Worm (Caenorhabditis elegans) whole organism, L1 larva: ENCODE data around the gene sid-5.

Experiments used
- F16B12.6 ChIP-seq: fragments of 150-350 bp; optimal IDR thresholded peaks from 2 replicates; lab custom pipeline; 2014; ENCODE audit warnings: missing biosample characterization, missing genetic modification characterization
- aha-1 ChIP-seq: fragments of 150-350 bp; optimal IDR thresholded peaks from 2 replicates; lab custom pipeline; 2014; ENCODE audit warnings: missing biosample characterization, missing genetic modification characterization
- alr-1 ChIP-seq: fragments of 200-800 bp; sonication (Bioruptor generic); optimal IDR thresholded peaks from 2 replicates; lab custom pipeline; 2018; ENCODE audit warnings: borderline replicate concordance, mild to moderate bottlenecking, missing genetic modification characterization, missing compliant biosample characterization
- aly-2 ChIP-seq: fragments of 150-350 bp; optimal IDR thresholded peaks from 2 replicates; lab custom pipeline; 2014; ENCODE audit warnings: missing biosample characterization, missing genetic modification characterization
- blmp-1 ChIP-seq: fragments of 150-350 bp; optimal IDR thresholded peaks from 2 replicates; lab custom pipeline; 2014; ENCODE audit warnings: missing biosample characterization, missing genetic modification characterization
- ceh-8 ChIP-seq: fragments of 200-800 bp; sonication (Bioruptor generic); optimal IDR thresholded peaks from 2 replicates; lab custom pipeline; 2018; ENCODE audit warnings: mild to moderate bottlenecking, missing genetic modification characterization, moderate library complexity, missing compliant biosample characterization
- ceh-82 ChIP-seq, 3 experiments: fragments of 150-350 bp in 1 of 3; sonication (generic microtip) in 2 of 3; optimal IDR thresholded peaks; 2 replicates each; lab custom pipeline; 2014 to 2017; ENCODE audit warnings: missing biosample characterization in 3 of 3, missing genetic modification characterization in 3 of 3
- ceh-90 ChIP-seq: sonication (generic microtip); optimal IDR thresholded peaks from 2 replicates; lab custom pipeline; 2016; ENCODE audit warnings: missing genetic modification characterization, missing compliant biosample characterization
- dsc-1 ChIP-seq: sonication (generic microtip); optimal IDR thresholded peaks from 2 replicates; lab custom pipeline; 2016; ENCODE audit warnings: mild to moderate bottlenecking, missing genetic modification characterization, missing compliant biosample characterization
- efl-1 ChIP-seq, 4 experiments: fragments of 150-350 bp; optimal IDR thresholded peaks in 3 of 4; peaks in 1 of 4; 1 replicate in 1 of 4; 2 replicates in 3 of 4; lab custom pipeline; 2014; ENCODE audit warnings: missing biosample characterization in 2 of 4, missing genetic modification characterization in 2 of 4, missing genetic modification reagents in 2 of 4
- egl-27 ChIP-seq, 2 experiments: fragments of 150-350 bp in 1 of 2; sonication (generic microtip); optimal IDR thresholded peaks; 3 replicates each; lab custom pipeline; 2017 to 2018; ENCODE audit warnings: missing biosample characterization in 2 of 2, missing genetic modification characterization in 2 of 2, missing genetic modification reagents in 2 of 2
- elt-2 ChIP-seq: sonication (generic microtip); optimal IDR thresholded peaks from 2 replicates; lab custom pipeline; 2016; ENCODE audit warnings: missing genetic modification characterization, mild to moderate bottlenecking, inconsistent platforms, missing compliant biosample characterization, missing genetic modification reagents
- ets-5 ChIP-seq: fragments of 200-800 bp; sonication (Bioruptor generic); IDR thresholded peaks from 2 replicates; pipeline ENCODE4 v1.3.6; 2022; ENCODE audit warnings: missing genetic modification characterization, missing compliant biosample characterization
- fkh-10 ChIP-seq: sonication (generic microtip); optimal IDR thresholded peaks from 2 replicates; lab custom pipeline; 2017; ENCODE audit warnings: missing biosample characterization, missing genetic modification reagents, missing genetic modification characterization
- fos-1 ChIP-seq: fragments of 150-350 bp; optimal IDR thresholded peaks from 2 replicates; lab custom pipeline; 2014; ENCODE audit warnings: missing biosample characterization, missing genetic modification characterization
- hlh-17 ChIP-seq: fragments of 200-800 bp; sonication (Bioruptor generic); optimal IDR thresholded peaks from 2 replicates; lab custom pipeline; 2018; ENCODE audit warnings: missing genetic modification characterization, mild to moderate bottlenecking, missing compliant biosample characterization, moderate library complexity, borderline replicate concordance
- irx-1 ChIP-seq: sonication (generic microtip); optimal IDR thresholded peaks from 2 replicates; lab custom pipeline; 2016; ENCODE audit warnings: missing genetic modification characterization, missing compliant biosample characterization
- lin-14 ChIP-seq: fragments of 200-800 bp; sonication (Bioruptor generic); optimal IDR thresholded peaks from 2 replicates; lab custom pipeline; 2018; ENCODE audit warnings: mild to moderate bottlenecking, missing genetic modification characterization, moderate library complexity, missing compliant biosample characterization
- lin-35 ChIP-seq, 2 experiments: fragments of 150-350 bp; optimal IDR thresholded peaks; 2 replicates each; lab custom pipeline; 2014; ENCODE audit warnings: missing biosample characterization in 2 of 2, missing genetic modification characterization in 2 of 2, missing genetic modification reagents in 2 of 2
- lir-3 ChIP-seq: sonication (generic microtip); optimal IDR thresholded peaks from 2 replicates; lab custom pipeline; 2016; ENCODE audit warnings: mild to moderate bottlenecking, missing genetic modification characterization, moderate library complexity, missing compliant biosample characterization; ENCODE audit not compliant: poor library complexity
- lsy-2 ChIP-seq, 2 experiments: fragments of 150-350 bp; optimal IDR thresholded peaks; 2 replicates each; lab custom pipeline; 2014; ENCODE audit warnings: missing biosample characterization in 2 of 2, missing genetic modification characterization in 2 of 2
- mab-9 ChIP-seq: fragments of 200-800 bp; sonication (Bioruptor generic); IDR thresholded peaks from 2 replicates; pipeline ENCODE4 v1.3.6; 2022; ENCODE audit warnings: missing genetic modification reagents, missing genetic modification characterization, missing compliant biosample characterization
- nhr-12 ChIP-seq: sonication (generic microtip); optimal IDR thresholded peaks from 2 replicates; lab custom pipeline; 2017; ENCODE audit warnings: missing biosample characterization, missing genetic modification characterization
- nhr-28 ChIP-seq: fragments of 150-350 bp; optimal IDR thresholded peaks from 2 replicates; lab custom pipeline; 2014; ENCODE audit warnings: missing biosample characterization, missing genetic modification characterization
- nhr-47 ChIP-seq: sonication (generic microtip); optimal IDR thresholded peaks from 2 replicates; lab custom pipeline; 2016; ENCODE audit warnings: mild to moderate bottlenecking, missing genetic modification characterization, moderate library complexity, missing compliant biosample characterization
- nhr-71 ChIP-seq: sonication (generic microtip); optimal IDR thresholded peaks from 2 replicates; lab custom pipeline; 2016; ENCODE audit warnings: mild to moderate bottlenecking, missing genetic modification characterization, moderate library complexity, missing compliant biosample characterization
- nhr-84 ChIP-seq: sonication (generic microtip); optimal IDR thresholded peaks from 2 replicates; lab custom pipeline; 2017; ENCODE audit warnings: missing biosample characterization, missing genetic modification characterization
- nhr-85 ChIP-seq: sonication (generic microtip); peaks from one replicate; lab custom pipeline; 2016; ENCODE audit warnings: missing genetic modification characterization, inconsistent platforms, missing compliant biosample characterization
- nhr-90 ChIP-seq: sonication (generic microtip); optimal IDR thresholded peaks from 2 replicates; lab custom pipeline; 2016; ENCODE audit warnings: mild to moderate bottlenecking, missing genetic modification characterization, missing compliant biosample characterization; ENCODE audit not compliant: poor library complexity
- pag-3 ChIP-seq: sonication (generic microtip); optimal IDR thresholded peaks from 2 replicates; lab custom pipeline; 2017; ENCODE audit warnings: missing genetic modification characterization, mild to moderate bottlenecking, missing compliant biosample characterization, antibody characterized with exemption, borderline replicate concordance; ENCODE audit not compliant: insufficient read depth
- pax-3 ChIP-seq: fragments of 200-800 bp; sonication (Bioruptor generic); optimal IDR thresholded peaks from 2 replicates; lab custom pipeline; 2018; ENCODE audit warnings: mild to moderate bottlenecking, missing genetic modification characterization, moderate library complexity, missing compliant biosample characterization
- rnt-1 ChIP-seq: sonication (generic microtip); optimal IDR thresholded peaks from 2 replicates; lab custom pipeline; 2016; ENCODE audit warnings: mild to moderate bottlenecking, missing genetic modification characterization, moderate library complexity, missing compliant biosample characterization
- snu-23 ChIP-seq: sonication (generic microtip); optimal IDR thresholded peaks from 2 replicates; lab custom pipeline; 2016; ENCODE audit warnings: missing genetic modification characterization, missing compliant biosample characterization
- tbx-2 ChIP-seq: sonication (generic microtip); optimal IDR thresholded peaks from 2 replicates; lab custom pipeline; 2016; ENCODE audit warnings: missing genetic modification characterization, missing compliant biosample characterization
- tlp-1 ChIP-seq: fragments of 150-350 bp; optimal IDR thresholded peaks from 2 replicates; lab custom pipeline; 2014; ENCODE audit warnings: missing biosample characterization, missing genetic modification characterization
- unc-130 ChIP-seq: fragments of 150-350 bp; optimal IDR thresholded peaks from 2 replicates; lab custom pipeline; 2017; ENCODE audit warnings: missing biosample characterization, missing genetic modification characterization, inconsistent platforms
- unc-30 ChIP-seq: sonication (generic microtip); optimal IDR thresholded peaks from 2 replicates; lab custom pipeline; 2017; ENCODE audit warnings: missing biosample characterization, missing genetic modification characterization
- unc-62 ChIP-seq: fragments of 150-350 bp; optimal IDR thresholded peaks from 2 replicates; lab custom pipeline; 2014; ENCODE audit warnings: missing biosample characterization, missing genetic modification reagents, missing genetic modification characterization
- vab-15 ChIP-seq: sonication (generic microtip); optimal IDR thresholded peaks from 2 replicates; lab custom pipeline; 2017; ENCODE audit warnings: missing genotype, mild to moderate bottlenecking, missing genetic modification characterization, missing compliant biosample characterization
- zip-4 ChIP-seq: fragments of 200-800 bp; sonication (Bioruptor generic); optimal IDR thresholded peaks from 2 replicates; lab custom pipeline; 2018; ENCODE audit warnings: mild to moderate bottlenecking, missing genetic modification characterization, moderate library complexity, missing compliant biosample characterization
- ztf-4 ChIP-seq: fragments of 150-350 bp; optimal IDR thresholded peaks from 2 replicates; lab custom pipeline; 2014; ENCODE audit warnings: missing biosample characterization, missing genetic modification characterization

Gene sid-5

ce11 chrX:6885227-6885853 is 19.2 kb upstream of the sid-5 start, which contains the start of gene F41C6.7:
F41C6.7 (minus strand) TSS chrX:6885277.
- TF ChIP-seq elt-2 (tag; lab: Kevin White, UChicago) = peak; percentile 71
- TF ChIP-seq lin-35 (GFP tag; optimal IDR thresholded peaks at IDR 0.05; lab: Kevin White, UChicago) = peak in 1 of 2 experiments; percentile 3
- TF ChIP-seq ets-5 = no peak
- TF ChIP-seq, all 84 proteins: peak for 2

- no peak for TF ChIP-seq ets-5
- TF ChIP-seq fkh-10 (GFP tag; lab: Kevin White, UChicago) = no peak
- TF ChIP-seq fos-1 (tag; lab: Kevin White, UChicago) = no peak
- no peak for TF ChIP-seq nhr-47
- no peak for TF ChIP-seq nhr-90 (tag; lab: Kevin White, UChicago)
- TF ChIP-seq nhr-84 (tag; lab: Kevin White, UChicago) = no peak
- no peak for TF ChIP-seq ztf-4
- TF ChIP-seq F16B12.6 (tag; lab: Kevin White, UChicago) = no peak
- TF ChIP-seq aha-1 (tag; lab: Kevin White, UChicago) = no peak
- no peak for TF ChIP-seq nhr-28
- no peak for TF ChIP-seq unc-62
Measured at ce11 chrX:6888208-6888607, 16.3 kb upstream of the sid-5 start.

ce11 chrX:6889374-6889773 is 15.1 kb upstream of the sid-5 start, which contains the start of gene unc-6:
unc-6 (plus strand) TSS chrX:6889674.
- TF ChIP-seq vab-15 = no peak
- no peak for TF ChIP-seq pax-3 (tag; lab: Kevin White, UChicago)
- no peak for TF ChIP-seq lir-3 (tag; lab: Kevin White, UChicago)
- no peak for TF ChIP-seq alr-1 (tag; lab: Kevin White, UChicago)
- TF ChIP-seq zip-4 (GFP tag; lab: Kevin White, UChicago) = no peak
- TF ChIP-seq nhr-12 = no peak
- no peak for TF ChIP-seq ceh-90 (tag; lab: Kevin White, UChicago)
- TF ChIP-seq tbx-2 = no peak
- no peak for TF ChIP-seq lin-35 (GFP tag; optimal IDR thresholded peaks at IDR 0.05; lab: Kevin White, UChicago)
- no peak for TF ChIP-seq aha-1 (tag; lab: Kevin White, UChicago)

- no peak for TF ChIP-seq nhr-47
- peak; percentile 5 for TF ChIP-seq fkh-10 (GFP tag; lab: Kevin White, UChicago)
- peak; percentile 55 for TF ChIP-seq lin-14
Measured at ce11 chrX:6893074-6893473, 11.4 kb upstream of the sid-5 start.

ce11 chrX:6894104-6894503 is 10.4 kb upstream of the sid-5 start:
- TF ChIP-seq aly-2 (tag; lab: Kevin White, UChicago) (no peak), pag-3 (tag; lab: Kevin White, UChicago) (no peak), ceh-82 (tag; optimal IDR thresholded peaks at IDR 0.05; lab: Kevin White, UChicago) (no peak), lin-14 (peak; percentile 69), snu-23 (GFP tag; lab: Kevin White, UChicago) (no peak), hlh-17 (GFP tag; lab: Kevin White, UChicago) (no peak), rnt-1 (peak; percentile 42), nhr-85 (tag; lab: Kevin White, UChicago) (no peak), unc-62 (no peak), blmp-1 (tag; lab: Kevin White, UChicago) (peak; percentile 12), ceh-90 (tag; lab: Kevin White, UChicago) (no peak), mab-9 (GFP tag; lab: Robert Waterston, UW) (no peak), unc-30 (tag; lab: Kevin White, UChicago) (no peak), irx-1 (tag; lab: Kevin White, UChicago) (no peak), nhr-71 (peak; percentile 45), tlp-1 (tag; lab: Kevin White, UChicago) (no peak), lsy-2 (tag; optimal IDR thresholded peaks at IDR 0.05; lab: Kevin White, UChicago) (peak in 1 of 2 experiments; percentile 48), unc-130 (tag; lab: Kevin White, UChicago) (no peak), ceh-8 (no peak), dsc-1 (tag; lab: Kevin White, UChicago) (no peak), efl-1 (optimal IDR thresholded peaks at IDR 0.05; lab: Kevin White, UChicago) (no peak), efl-1 (GFP tag; optimal IDR thresholded peaks at IDR 0.05 in 1 of 2; lab: Kevin White, UChicago) (peak in 1 of 2 experiments; percentile 28), aha-1 (tag; lab: Kevin White, UChicago) (no peak), nhr-90 (tag; lab: Kevin White, UChicago) (no peak), egl-27 (tag; optimal IDR thresholded peaks at IDR 0.05; lab: Kevin White, UChicago) (no peak), ztf-4 (no peak)
